Fruit fly (Drosophila melanogaster): ENCODE data around the gene CG42717.

Gene CG42717

dm6 chr3L:16023020-16023648 lies 9.9 kb downstream of the CG42717 start, which contains the start of gene Notum (continued):
- TF ChIP-seq kni (GFP tag; optimal IDR thresholded peaks at IDR 0.05) (peak; percentile 34), CG14441 (GFP tag; IDR thresholded peaks at IDR 0.05) (0 out of 2 replicates have a peak, but pooled peaks have one; percentile 11), sens (GFP tag) (peak; percentile 84), Bteb2 (GFP tag; optimal IDR thresholded peaks at IDR 0.05) (no peak), CG16863 (GFP tag; optimal IDR thresholded peaks at IDR 0.05) (peak; percentile 11), CG7271 (tag; optimal IDR thresholded peaks at IDR 0.05) (peak; percentile 17), caup (GFP tag; optimal IDR thresholded peaks at IDR 0.05; ENCODE audit: severe bottlenecking) (peak; percentile 0), dmrt99B (tag; optimal IDR thresholded peaks at IDR 0.05) (no peak), CG34422 (GFP tag; IDR thresholded peaks at IDR 0.05) (no peak), peb (GFP tag; IDR thresholded peaks at IDR 0.05) (no peak), oc (tag; optimal IDR thresholded peaks at IDR 0.05) (peak; percentile 34), CG6791 (GFP tag; IDR thresholded peaks at IDR 0.05; ENCODE audit: partially characterized antibody) (peak; percentile 52; the same call in 1 of the 3 replicates), fd96Cb (tag; optimal IDR thresholded peaks at IDR 0.05) (no peak), tap (tag; optimal IDR thresholded peaks at IDR 0.05) (no peak), ci (GFP tag; IDR thresholded peaks at IDR 0.05) (peak; percentile 40; the same call in 1 of the 3 replicates), Rfx (GFP tag; IDR thresholded peaks at IDR 0.05) (no peak), otp (GFP tag; IDR thresholded peaks at IDR 0.05) (peak; percentile 20; the same call in 1 of the 3 replicates), Meics (GFP tag; optimal IDR thresholded peaks at IDR 0.05) (no peak), Mrtf (GFP tag; IDR thresholded peaks at IDR 0.05) (no peak), CG10565 (GFP tag; optimal IDR thresholded peaks at IDR 0.05) (no peak), CG8765 (GFP tag; IDR thresholded peaks at IDR 0.05) (no peak), kah (GFP tag; optimal IDR thresholded peaks at IDR 0.05) (peak; percentile 40), CG2712 (tag; optimal IDR thresholded peaks at IDR 0.05) (peak; percentile 9), CG13287 (GFP tag; IDR thresholded peaks at IDR 0.05; ENCODE audit: partially characterized antibody) (peak; percentile 15; the same call in 1 of the 2 replicates), cwo (GFP tag; optimal IDR thresholded peaks at IDR 0.05) (no peak), Side (GFP tag; optimal IDR thresholded peaks at IDR 0.05) (no peak), pb (GFP tag; optimal IDR thresholded peaks at IDR 0.05) (no peak), Opbp (GFP tag; IDR thresholded peaks at IDR 0.05; ENCODE audit: partially characterized antibody) (peak; percentile 33; the same call in 1 of the 3 replicates), knrl (GFP tag; IDR thresholded peaks at IDR 0.05; ENCODE audit: partially characterized antibody) (peak; percentile 43; the same call in 2 of the 3 replicates), tll (GFP tag; optimal IDR thresholded peaks at IDR 0.05) (no peak), CG9876 (GFP tag; optimal IDR thresholded peaks at IDR 0.05) (no peak), CG9727 (GFP tag; optimal IDR thresholded peaks at IDR 0.05) (peak; percentile 2), row (GFP tag; IDR thresholded peaks at IDR 0.05) (no peak), Vsx1 (GFP tag; optimal IDR thresholded peaks at IDR 0.05) (no peak), CG2875 (GFP tag; optimal IDR thresholded peaks at IDR 0.05) (no peak), Dfd (GFP tag; optimal IDR thresholded peaks at IDR 0.05) (no peak), odd (GFP tag; optimal IDR thresholded peaks at IDR 0.05) (peak; percentile 21), B-H2 (GFP tag; optimal IDR thresholded peaks at IDR 0.05) (no peak), NC2α (GFP tag; optimal IDR thresholded peaks at IDR 0.05) (no peak), Med (GFP tag) (peak; percentile 71), zfh1 (GFP tag; IDR thresholded peaks at IDR 0.05) (0 out of 3 replicates have a peak, but pooled peaks have one; percentile 41), CG3281 (GFP tag; optimal IDR thresholded peaks at IDR 0.05) (no peak), da (GFP tag; optimal IDR thresholded peaks at IDR 0.05) (no peak), CG11247 (GFP tag; IDR thresholded peaks at IDR 0.05) (0 out of 2 replicates have a peak, but pooled peaks have one; percentile 37), CG6272 (GFP tag; IDR thresholded peaks at IDR 0.05) (0 out of 2 replicates have a peak, but pooled peaks have one; percentile 13), CG4360 (GFP tag; IDR thresholded peaks at IDR 0.05) (peak; percentile 43), Jarid2 (GFP tag; optimal IDR thresholded peaks at IDR 0.05) (peak; percentile 87), Asciz (GFP tag; optimal IDR thresholded peaks at IDR 0.05) (no peak), ap (GFP tag; IDR thresholded peaks at IDR 0.05) (no peak)

All from whole organism, embryonic.